Fruit fly (Drosophila melanogaster): ENCODE results near the gene PGAP2.

Gene PGAP2

DNA sequence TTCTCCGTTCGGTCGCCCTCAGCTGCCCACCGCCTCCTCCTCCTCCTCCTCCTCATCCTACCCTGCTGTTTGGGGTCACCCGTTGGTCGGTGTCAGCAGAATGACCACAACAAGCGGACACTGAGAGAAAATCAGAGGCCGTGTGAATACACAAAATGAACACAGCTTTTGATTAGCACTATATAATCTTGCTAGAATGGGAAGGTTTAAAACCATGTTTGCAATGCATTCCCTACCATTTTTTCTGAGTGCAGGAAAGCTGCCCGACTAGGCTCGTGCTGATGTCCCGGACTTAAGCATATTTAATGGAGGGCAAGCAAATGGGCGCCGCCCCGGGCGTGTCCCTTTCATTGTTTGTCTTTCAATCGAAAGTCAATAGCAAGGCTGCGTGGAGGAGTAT lies 38.5 kb downstream of the PGAP2 start:
- no peak for TF ChIP-seq CG17801 (GFP tag; optimal IDR thresholded peaks at IDR 0.05; ENCODE audit: partially characterized antibody)

DNA sequence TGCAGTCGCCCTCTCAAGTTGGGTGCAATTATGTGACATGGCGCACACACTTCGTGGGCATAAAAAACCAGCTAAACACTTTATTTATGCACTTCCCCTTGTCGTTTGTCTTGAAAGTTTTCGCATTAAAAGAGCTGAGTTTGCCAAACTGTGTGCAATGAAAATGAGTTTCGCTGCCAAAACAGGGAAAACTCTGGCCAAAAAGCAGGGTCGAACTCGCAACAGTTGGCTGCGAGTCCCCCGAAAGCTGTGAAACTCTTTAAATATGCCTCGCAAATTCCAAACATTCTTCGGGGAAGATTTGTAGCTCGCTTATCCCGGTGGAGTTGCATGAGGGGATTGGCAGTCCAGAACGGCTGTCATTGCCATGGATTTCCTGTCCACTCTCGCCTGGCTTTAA lies 39.1 kb downstream of the PGAP2 start, which contains the start of gene Gr21a:
Gr21a (plus strand) TSS at position 301 of the 400 bp plus-strand sequence.
- no peak for TF ChIP-seq CG17801 (GFP tag; optimal IDR thresholded peaks at IDR 0.05; ENCODE audit: partially characterized antibody)

DNA sequence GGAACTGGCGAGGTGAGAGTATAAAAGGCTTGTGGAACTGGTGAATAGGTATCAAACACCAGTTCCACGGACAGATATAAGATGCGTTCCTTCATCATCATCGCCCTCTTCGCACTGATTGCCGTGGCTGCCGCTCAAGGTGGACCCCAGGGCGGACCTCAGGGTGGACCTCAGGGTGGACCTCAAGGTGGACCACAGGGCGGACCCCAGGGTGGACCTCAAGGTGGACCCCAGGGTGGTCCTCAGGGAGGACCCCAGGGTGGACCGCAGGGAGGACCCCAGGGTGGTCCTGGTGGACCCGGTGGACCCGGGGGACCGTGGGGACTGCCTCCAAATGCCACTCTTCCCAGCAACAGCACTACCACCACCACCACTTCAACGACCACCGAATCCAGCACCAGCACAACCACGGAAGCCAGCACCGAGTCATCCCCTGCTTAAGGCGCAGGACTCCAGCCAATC lies 40.2 kb downstream of the PGAP2 start, which contains the start of gene CG13947:
CG13947 (plus strand) TSS at position 51 of the 462 bp plus-strand sequence.
- no peak for TF ChIP-seq CG17801 (GFP tag; optimal IDR thresholded peaks at IDR 0.05; ENCODE audit: partially characterized antibody)

dm6 chr2L:776236-776635 lies 43.1 kb downstream of the PGAP2 start, which contains the start of gene CG13946:
Gene CG13946, plus strand, starts transcription at chr2L:776536.
- no peak for TF ChIP-seq CG17801 (GFP tag; optimal IDR thresholded peaks at IDR 0.05; ENCODE audit: partially characterized antibody)

- no peak for TF ChIP-seq CG17801 (GFP tag; optimal IDR thresholded peaks at IDR 0.05; ENCODE audit: partially characterized antibody)
These were observed 46.1 kb downstream of the PGAP2 start, which contains the start of gene CG12506 for dm6 chr2L:773247-773646. Gene CG12506, plus strand, starts transcription at chr2L:773547.

All from ovary, adult (tissue).